Worm (Caenorhabditis elegans) whole organism, dauer: ENCODE results near the gene ZK507.1.

ENCODE experiments used
- unc-62 ChIP-seq: sonication (generic microtip); optimal IDR thresholded peaks from 2 replicates; lab custom pipeline; 2017; ENCODE audit warnings: missing biosample characterization, missing genetic modification reagents, missing genetic modification characterization

Gene ZK507.1

DNA sequence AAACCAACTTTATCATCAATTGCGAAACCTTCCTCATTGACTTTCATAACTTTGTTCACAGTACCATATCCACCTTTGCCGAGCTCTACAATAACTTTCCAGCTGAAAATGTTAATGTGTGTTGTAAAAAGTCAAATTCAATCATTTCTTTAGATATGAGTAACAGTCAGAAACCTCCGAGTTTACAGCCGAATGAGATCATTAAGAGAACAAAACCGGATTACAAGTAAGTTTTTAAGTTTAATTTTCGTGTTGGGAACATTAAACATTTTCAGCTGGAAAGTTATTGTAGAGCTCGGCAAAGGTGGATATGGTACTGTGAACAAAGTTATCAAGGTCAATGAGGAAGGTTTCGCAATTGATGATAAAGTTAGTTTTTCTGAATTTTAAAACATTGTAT, at the start of gene ZK507.1:
Gene ZK507.1 (minus strand): TSS at position 101 of the 400 bp plus-strand sequence.
- no peak for TF ChIP-seq unc-62

DNA sequence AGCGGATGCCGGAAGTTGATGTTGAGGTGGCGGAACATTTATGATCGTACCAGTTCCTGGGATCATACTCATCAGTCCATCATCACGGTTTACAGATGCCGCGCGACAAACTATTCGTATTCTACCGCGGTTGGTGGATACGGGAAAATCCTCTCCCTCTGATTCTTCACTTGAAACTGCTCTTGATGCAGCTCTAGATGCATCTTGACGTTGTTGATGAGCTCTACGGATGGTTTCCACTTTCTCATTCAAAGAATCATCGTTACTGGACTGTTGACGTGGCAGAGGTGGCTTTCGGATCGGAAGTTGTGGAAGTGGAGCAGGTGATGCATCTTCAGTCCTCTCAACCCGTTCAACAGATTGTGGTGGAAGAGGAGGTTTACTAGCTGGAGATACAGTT, 48.0 kb upstream of the ZK507.1 start:
- no peak for TF ChIP-seq unc-62

DNA sequence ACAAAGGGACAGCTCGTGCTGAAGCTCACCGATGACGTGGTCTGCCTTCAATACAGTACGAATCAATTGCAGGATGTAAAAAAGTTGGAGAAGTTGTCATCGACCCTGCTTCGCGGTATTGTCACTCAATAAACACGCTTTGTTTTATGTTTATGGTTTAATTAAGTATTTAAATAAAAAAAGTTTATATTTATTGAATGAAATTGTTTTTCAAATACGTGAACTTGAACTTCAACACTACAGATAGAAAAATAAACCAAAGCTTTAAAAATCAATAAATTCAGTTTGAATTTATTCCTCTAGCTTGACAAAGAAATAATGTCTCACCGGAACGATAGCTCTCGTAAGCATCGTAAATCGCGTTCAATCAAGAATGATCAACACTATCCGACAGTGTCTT, 44.7 kb upstream of the ZK507.1 start, which contains the start of gene ZK512.8:
Gene ZK512.8 (plus strand): TSS at position 301 of the 400 bp plus-strand sequence.
- TF ChIP-seq unc-62: no peak

DNA sequence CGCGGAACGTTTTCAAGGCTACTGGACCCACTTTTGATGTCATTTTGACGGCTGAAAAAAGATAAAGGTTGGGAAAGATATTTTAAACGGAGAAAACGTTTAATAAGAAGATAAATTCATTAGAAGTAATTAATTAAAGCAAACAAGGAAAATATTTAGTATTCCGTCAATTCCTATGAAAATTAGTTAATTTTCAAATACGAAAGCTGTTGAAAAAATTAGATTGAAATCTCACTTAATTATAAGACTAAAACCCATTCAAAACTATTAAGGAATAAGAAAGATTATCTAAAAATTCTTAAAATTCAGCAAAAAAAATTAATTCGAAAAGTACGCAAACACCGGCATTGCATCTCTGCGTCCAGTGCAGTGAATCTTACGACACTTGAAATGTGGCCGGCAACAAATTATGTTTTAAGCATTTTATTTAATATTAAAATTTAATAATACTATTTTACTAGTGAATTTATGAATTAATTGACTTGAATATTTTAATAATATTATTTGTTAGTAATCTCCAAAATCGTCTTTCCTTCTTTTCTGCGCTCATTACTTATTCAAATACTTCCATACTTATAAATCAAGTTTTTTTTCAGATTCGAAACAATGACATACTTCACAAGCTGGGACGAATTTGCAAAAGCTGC, 43.8 kb upstream of the ZK507.1 start, which contains the start of the genes ZK512.2 and ZK512.4:
Gene ZK512.2 (minus strand): TSS at position 51 of the 647 bp plus-strand sequence.
Gene ZK512.4 (plus strand): TSS at position 597 of the 647 bp plus-strand sequence.
- no peak for TF ChIP-seq unc-62

DNA sequence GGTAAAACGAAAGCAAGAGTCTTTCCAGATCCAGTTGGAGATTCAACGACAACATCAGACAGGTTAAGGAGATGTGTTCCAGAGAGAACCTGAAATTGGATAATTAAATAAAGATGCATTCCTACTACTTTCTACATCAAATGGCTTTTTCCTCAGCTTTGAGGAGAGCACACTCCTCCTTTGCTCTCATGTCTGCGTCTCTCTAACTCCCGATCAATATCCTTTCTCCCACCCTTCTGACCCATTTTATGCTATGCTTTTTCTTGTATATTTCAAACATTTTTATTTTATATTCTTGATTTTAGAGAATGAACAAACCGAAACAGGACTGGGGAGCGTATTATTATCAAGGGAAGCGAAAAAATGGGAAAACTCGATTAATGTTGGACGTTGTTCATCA, 42.8 kb upstream of the ZK507.1 start, which contains the start of gene ZK512.11:
Gene ZK512.11 (plus strand): TSS at position 301 of the 400 bp plus-strand sequence.
- no peak for TF ChIP-seq unc-62

DNA sequence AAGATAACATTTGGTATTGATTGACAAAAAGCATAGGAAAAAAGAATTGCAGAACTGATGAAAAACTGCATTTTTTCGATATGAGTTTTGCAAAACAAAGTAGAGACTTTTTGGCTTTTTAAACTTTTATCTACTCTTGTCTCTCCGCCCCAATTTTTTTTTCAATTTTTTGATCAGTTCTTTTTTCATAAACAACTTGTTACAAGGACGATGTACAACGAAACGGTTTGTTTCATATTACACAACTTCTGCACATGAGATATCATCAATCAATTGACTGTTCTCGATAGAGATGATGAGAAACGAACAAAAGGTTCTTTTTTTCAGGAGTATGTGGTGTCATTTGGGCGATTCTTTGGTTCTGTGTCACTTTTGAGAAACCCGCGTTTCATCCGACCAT, 37.5 kb upstream of the ZK507.1 start, which contains the start of gene ZK512.7:
Gene ZK512.7 (minus strand): TSS at position 101 of the 400 bp plus-strand sequence.
- no peak for TF ChIP-seq unc-62

DNA sequence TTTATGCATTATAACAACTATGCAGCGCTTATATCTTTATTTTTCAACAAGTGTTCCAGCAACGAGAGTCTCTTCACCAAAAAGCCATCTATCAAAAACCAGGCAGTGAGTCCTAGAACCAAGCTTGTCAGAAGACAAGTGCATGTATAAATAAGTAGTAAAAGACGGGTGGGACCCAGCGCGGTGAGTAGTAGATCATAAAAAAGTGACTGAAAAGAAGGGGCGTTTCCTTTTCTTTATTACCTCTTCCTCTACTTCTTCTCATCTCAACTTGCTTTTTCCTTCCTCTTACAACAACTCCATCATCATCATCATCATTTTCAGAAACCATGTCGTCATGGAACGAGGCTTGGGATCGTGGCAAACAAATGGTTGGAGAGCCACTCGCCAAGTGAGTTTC, 35.5 kb upstream of the ZK507.1 start, which contains the start of gene eat-4:
Gene eat-4 (plus strand): TSS at position 301 of the 400 bp plus-strand sequence.
- TF ChIP-seq unc-62: no peak

DNA sequence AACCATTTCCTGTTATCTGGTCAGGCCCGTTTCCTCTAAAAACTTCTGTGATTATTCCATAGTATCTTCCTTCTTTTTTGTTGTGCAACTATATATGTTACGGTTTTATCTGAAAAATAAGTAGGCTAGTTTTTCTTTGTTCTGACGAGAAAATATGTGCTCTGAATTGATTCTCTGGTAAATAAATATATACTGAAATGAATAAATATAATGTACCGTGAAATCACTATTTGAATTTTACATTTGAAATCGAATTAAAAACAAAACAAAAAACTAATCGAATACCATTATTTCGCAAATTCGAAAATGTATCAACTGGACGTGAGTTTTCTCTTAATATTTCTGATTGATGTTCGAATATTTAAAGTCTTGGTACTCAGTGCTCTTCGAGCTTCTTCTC, 29.5 kb upstream of the ZK507.1 start, which contains the start of gene ZK512.10:
Gene ZK512.10 (plus strand): TSS at position 301 of the 400 bp plus-strand sequence.
- no peak for TF ChIP-seq unc-62

DNA sequence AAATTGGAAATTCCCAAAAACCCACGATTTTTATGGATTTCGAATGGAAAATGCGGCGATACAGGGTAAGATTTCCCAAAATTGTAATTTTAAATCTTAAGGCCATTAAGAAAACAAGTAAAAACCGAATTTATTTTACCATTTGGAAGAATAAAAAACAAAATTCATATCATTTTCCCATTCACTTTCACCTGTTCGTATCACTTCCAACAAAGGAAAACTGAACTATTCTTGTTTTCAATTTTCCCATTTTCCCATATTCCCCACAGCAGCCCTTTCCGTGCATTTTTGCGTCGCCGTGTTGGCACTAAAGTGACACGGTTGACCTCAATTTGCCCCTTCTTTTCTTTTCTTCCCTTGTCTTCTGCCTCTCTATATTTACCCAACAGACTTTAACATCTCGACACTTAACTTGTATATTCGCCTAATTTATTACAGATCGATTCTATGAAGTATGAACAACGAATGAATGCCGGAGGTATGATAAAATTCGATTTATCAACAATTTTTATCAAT, 24.7 kb upstream of the ZK507.1 start, which contains the start of gene sec-16A.1:
Gene sec-16A.1 (plus strand): TSS at position 51 of the 516 bp plus-strand sequence.
- TF ChIP-seq unc-62: no peak

DNA sequence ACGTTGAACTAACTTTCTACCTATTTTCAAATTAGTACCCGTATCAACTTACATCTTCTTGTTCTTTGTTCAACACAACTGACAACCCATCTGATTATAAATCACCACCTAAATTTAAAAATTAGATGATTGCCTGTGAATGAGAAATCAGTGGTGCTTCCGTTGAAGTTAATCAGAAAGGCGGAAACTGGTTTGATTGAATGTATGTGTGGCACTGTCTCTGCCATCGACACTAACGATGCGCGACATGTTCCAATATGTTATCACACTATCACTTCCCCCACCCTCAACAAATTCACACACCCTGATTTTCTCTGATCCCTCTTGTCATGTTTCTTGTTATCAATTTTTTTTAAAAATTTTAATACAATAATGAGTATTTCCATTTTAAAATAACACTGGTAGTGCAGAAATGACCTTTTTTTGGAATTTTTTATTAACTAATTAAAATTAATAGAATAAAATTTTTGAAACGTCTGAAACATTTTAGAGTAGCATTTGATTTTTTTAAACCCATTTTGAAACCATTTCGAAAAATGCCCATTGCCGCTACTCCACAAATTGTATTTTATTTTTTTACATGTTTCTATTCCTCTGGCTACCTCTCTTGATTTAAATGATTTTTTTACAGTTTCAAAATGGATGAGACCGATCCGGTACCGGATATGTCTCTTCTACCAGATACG, 18.0 kb upstream of the ZK507.1 start, which contains the start of gene ced-11:
Gene ced-11 (plus strand): TSS at position 636 of the 686 bp plus-strand sequence.
- no peak for TF ChIP-seq unc-62

DNA sequence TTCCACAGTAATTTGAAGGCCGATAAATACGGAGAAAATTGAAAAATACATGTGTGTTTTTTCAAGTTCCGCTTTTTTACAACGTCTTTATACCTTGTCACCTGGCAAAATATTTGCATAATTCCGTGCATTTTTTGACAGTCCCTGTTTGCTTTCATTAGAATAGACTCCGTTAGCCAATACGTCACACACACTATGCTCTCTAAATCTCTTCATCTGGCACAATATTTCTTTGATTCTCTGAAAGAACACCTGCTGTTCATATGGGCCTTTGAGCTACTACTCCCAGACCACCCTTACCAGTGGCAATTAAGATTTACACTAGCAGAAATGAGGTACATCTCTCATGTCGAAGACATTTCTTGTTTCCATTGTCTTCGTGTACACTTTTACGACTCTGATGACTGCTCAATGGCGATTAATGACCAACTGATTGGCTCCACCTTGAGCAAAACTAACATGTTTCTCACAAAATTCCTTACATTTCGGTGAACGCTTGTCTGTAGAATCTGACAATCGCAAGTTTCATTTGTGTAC, 17.3 kb upstream of the ZK507.1 start, which contains the start of gene grl-11:
Gene grl-11 (minus strand): TSS at position 51 of the 537 bp plus-strand sequence.
- TF ChIP-seq unc-62: no peak

DNA sequence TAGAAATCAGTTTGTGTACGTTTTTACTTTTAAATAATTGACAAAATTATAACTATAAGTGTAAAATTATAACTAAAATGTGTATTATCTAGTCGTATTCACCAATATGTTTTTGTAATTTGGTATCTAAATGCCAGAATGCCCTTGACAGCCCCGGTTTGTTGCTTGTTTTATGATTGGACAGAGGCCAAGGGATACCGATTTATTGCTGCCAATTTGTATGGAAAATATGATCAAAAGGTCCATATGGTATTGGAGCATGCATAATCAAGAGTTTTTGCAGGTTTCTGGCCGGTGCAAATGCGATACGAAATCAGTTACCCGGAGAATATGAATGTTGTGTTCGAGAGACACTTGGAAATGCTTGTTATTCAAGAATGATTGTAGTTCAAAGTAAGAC, 14.6 kb upstream of the ZK507.1 start:
- no peak for TF ChIP-seq unc-62

DNA sequence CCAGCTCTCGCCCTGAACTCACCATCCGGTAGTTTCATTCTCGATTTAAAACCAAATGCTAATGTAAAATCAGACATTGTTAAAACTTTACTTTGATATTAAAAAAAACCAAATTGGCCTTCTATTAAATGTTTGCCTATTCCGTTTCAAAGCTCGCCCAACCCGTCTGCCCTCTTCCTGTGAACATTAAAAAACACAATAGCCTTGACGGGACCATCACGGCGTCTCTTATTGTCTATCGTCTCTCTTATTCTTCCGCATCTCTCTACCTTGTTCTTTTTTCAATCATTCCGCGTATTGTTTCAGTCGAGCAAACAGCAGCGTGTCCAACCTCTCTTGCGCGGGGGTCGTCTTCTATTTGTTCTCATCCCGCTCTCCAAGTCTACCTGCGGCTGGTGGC, 13.5 kb upstream of the ZK507.1 start, which contains the start of gene ZK512.1:
Gene ZK512.1 (plus strand): TSS at position 301 of the 400 bp plus-strand sequence.
- TF ChIP-seq unc-62: no peak

DNA sequence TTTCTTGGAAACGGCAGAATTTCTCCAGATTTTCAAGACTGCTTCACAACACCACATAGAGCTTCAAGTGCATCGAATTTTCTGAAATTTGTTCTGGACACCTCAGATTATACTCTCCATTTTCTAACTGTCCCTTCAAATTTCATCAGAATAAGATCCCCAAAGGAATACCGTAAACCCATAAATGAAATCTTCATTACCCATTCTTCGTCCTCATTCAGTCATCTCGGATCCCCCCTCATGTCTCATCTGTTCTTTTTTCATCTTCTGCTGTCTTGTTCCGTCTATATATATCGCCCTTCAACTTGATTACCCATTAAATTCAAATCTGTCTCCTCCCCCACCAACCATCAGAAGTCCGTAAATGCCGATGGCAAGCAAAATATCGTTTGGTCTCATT, 13.0 kb upstream of the ZK507.1 start:
- TF ChIP-seq unc-62: no peak

DNA sequence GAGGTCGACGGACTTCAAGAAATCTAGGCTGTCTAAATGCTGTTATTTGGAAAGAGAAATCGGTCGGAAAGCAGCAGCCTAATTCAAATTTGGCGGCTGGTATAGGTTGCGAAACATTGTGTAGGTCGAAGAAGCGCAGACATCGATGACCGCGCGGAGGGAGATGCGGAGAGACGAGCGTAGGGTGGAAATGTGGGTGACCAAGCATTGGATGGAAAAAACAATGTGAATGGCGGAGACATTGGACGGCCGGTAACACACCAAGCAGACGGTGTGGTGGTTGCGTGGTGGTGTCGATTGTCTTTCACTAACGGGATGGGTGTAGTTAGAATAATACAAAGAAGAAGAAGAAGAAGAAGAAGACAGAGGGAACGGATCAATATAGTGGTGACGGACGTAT, 11.4 kb upstream of the ZK507.1 start:
- TF ChIP-seq unc-62: no peak

DNA sequence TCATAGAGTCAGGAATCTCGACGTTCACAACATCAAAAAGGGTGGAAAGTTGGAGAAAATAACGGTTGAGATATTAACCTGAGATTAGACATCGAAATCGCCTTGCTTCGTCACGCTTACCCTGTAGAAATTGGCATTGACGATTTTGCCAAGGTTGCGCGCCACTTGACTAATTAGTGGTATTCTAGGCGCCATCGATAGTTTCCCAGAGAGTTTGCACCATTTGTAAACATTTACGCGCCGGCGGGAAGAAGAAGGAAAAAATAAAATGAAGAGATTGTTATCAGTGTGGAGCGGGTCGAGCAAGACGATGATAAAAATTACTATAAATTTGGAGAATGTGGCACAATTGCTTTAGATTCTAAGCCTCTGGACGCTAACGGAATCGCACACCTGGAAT, 9.2 kb upstream of the ZK507.1 start:
- TF ChIP-seq unc-62: no peak

DNA sequence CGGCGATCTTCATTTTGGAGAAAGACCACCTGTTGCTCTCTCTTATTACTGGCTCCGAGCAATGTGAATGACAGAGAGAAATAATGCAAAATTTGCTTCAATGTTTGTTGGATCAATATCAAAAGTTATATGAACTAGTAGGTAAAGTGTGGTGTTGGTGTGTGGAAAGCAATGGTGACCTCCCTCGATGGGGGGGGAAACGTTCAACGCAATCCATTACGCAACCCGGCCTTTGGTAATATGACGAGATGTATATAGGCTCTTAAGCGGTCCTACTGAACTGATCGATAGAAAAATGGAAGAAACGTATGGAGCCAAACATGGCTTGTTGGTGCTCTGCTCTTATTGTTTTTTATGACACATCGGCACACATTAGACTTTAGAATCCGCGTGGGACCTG, 8.6 kb upstream of the ZK507.1 start:
- TF ChIP-seq unc-62: no peak
